Fruit fly (Drosophila melanogaster): Measurements from ENCODE around the gene CG4982.

- TF ChIP-seq dl (GFP tag; optimal IDR thresholded peaks at IDR 0.05; ENCODE audit: insufficient read depth in 1 of 2, partially characterized antibody in 2 of 2) (no peak), dsf (GFP tag; optimal IDR thresholded peaks at IDR 0.05; ENCODE audit: borderline replicate concordance) (no peak), Mio (GFP tag; optimal IDR thresholded peaks at IDR 0.05) (no peak), fru (GFP tag; optimal IDR thresholded peaks at IDR 0.05) (no peak), h (GFP tag; optimal IDR thresholded peaks at IDR 0.05) (no peak), Jra (GFP tag; optimal IDR thresholded peaks at IDR 0.05) (no peak), tai (GFP tag; optimal IDR thresholded peaks at IDR 0.05) (no peak), ey (GFP tag; optimal IDR thresholded peaks at IDR 0.05) (no peak), GATAd (GFP tag; optimal IDR thresholded peaks at IDR 0.05) (no peak), CG9705 (GFP tag; optimal IDR thresholded peaks at IDR 0.05) (no peak), OdsH (GFP tag; optimal IDR thresholded peaks at IDR 0.05) (no peak), Myc (optimal IDR thresholded peaks at IDR 0.05) (no peak), CG32264 (GFP tag; optimal IDR thresholded peaks at IDR 0.05) (no peak), Vsx2 (GFP tag; optimal IDR thresholded peaks at IDR 0.05; ENCODE audit: partially characterized antibody) (no peak)
Observed at dm6 chr3L:16288322-16288721, 12.9 kb upstream of the CG4982 start, which contains the start of gene CG13046.

All from whole organism, wandering third instar larva.